Worm (Caenorhabditis elegans): ENCODE data around the gene sre-54.
"Not testable (repeated sequence)": the region's sequence is repeated elsewhere in the genome, so short reads cannot be mapped to it uniquely, and the experiment has no call there.

Gene sre-54

ce11 chrII:12311560-12311959 is 21.2 kb upstream of the sre-54 start, which contains the start of gene sre-51:
TSS of gene sre-51 (plus strand) at chrII:12311860.
- TF ChIP-seq sma-9 (GFP tag; optimal IDR thresholded peaks at IDR 0.05) (no peak), sma-9 (tag; optimal IDR thresholded peaks at IDR 0.05) (no peak), nhr-10 (tag; optimal IDR thresholded peaks at IDR 0.05) (no peak), unc-55 (GFP tag; optimal IDR thresholded peaks at IDR 0.05) (no peak), gmeb-1 (tag; optimal IDR thresholded peaks at IDR 0.05) (no peak), aly-2 (tag; optimal IDR thresholded peaks at IDR 0.05) (no peak), lsy-2 (tag; optimal IDR thresholded peaks at IDR 0.05) (no peak), F13H6.1 (tag; optimal IDR thresholded peaks at IDR 0.05) (no peak), lin-39 (tag; optimal IDR thresholded peaks at IDR 0.05) (no peak)

DNA sequence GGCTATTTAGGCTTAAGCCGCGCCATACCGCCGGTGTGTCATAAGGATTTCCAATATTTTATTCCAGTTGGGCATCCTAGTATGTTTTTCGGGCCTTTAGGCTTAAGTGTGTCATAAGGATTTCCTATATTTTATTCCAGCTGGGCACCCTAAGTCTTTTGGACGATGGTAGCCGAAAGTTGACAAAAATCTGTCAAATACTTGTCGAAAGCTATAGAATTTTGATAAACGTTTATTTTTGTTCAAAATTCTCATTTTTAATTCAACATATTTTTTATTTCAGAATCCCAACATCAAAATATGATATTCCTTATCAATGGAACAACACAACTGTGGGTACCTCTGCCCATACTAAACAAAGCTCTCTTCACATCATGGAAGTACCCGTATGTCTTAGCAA is 14.2 kb upstream of the sre-54 start, which contains the start of gene sre-49:
Gene sre-49 (plus strand): TSS at position 301 of the 400 bp plus-strand sequence.
- not testable (repeated sequence) for TF ChIP-seq lin-11, dmd-4, fos-1 (tag; optimal IDR thresholded peaks at IDR 0.05)

ce11 chrII:12323305-12323704 is 9.4 kb upstream of the sre-54 start, which contains the start of gene sre-53:
TSS of gene sre-53 (minus strand) at chrII:12323405.
- TF ChIP-seq lin-11 (tag; optimal IDR thresholded peaks at IDR 0.05) (no peak), dmd-4 (tag; optimal IDR thresholded peaks at IDR 0.05) (no peak), elt-1 (tag; optimal IDR thresholded peaks at IDR 0.05) (no peak), nhr-23 (tag; optimal IDR thresholded peaks at IDR 0.05) (no peak), peb-1 (tag; optimal IDR thresholded peaks at IDR 0.05) (no peak), egl-27 (tag; optimal IDR thresholded peaks at IDR 0.05) (no peak), unc-62 (GFP tag; optimal IDR thresholded peaks at IDR 0.05) (no peak), aly-2 (tag; optimal IDR thresholded peaks at IDR 0.05) (no peak), sma-9 (GFP tag; optimal IDR thresholded peaks at IDR 0.05) (no peak), sma-9 (tag; optimal IDR thresholded peaks at IDR 0.05) (no peak), skn-1 (tag; optimal IDR thresholded peaks at IDR 0.05) (no peak), lsy-2 (tag; optimal IDR thresholded peaks at IDR 0.05) (no peak), ceh-82 (tag; optimal IDR thresholded peaks at IDR 0.05) (no peak)

ce11 chrII:12324159-12324558 is 8.6 kb upstream of the sre-54 start, which contains the start of gene sre-56:
TSS of gene sre-56 (plus strand) at chrII:12324459.
- TF ChIP-seq lin-11 (tag; optimal IDR thresholded peaks at IDR 0.05): no peak
- no peak for TF ChIP-seq mab-5 (tag; optimal IDR thresholded peaks at IDR 0.05)
- TF ChIP-seq blmp-1 (tag; optimal IDR thresholded peaks at IDR 0.05; ENCODE audit: insufficient read depth): no peak
- TF ChIP-seq nhr-77 (tag; optimal IDR thresholded peaks at IDR 0.05): no peak
- TF ChIP-seq ceh-16 (tag; optimal IDR thresholded peaks at IDR 0.05): no peak
- TF ChIP-seq ceh-82 (tag; optimal IDR thresholded peaks at IDR 0.05): no peak
- TF ChIP-seq nhr-237 (tag; optimal IDR thresholded peaks at IDR 0.05): no peak
- TF ChIP-seq sma-9 (GFP tag; optimal IDR thresholded peaks at IDR 0.05): no peak
- no peak for TF ChIP-seq sma-9 (tag; optimal IDR thresholded peaks at IDR 0.05)
- TF ChIP-seq lin-39 (tag; optimal IDR thresholded peaks at IDR 0.05): no peak
- TF ChIP-seq unc-55 (GFP tag; optimal IDR thresholded peaks at IDR 0.05): no peak
- no peak for TF ChIP-seq sma-3 (GFP tag; optimal IDR thresholded peaks at IDR 0.05)
- no peak for TF ChIP-seq unc-62 (GFP tag; optimal IDR thresholded peaks at IDR 0.05)
- no peak for TF ChIP-seq crh-2 (tag; optimal IDR thresholded peaks at IDR 0.05)
- no peak for TF ChIP-seq lin-13 (GFP tag; optimal IDR thresholded peaks at IDR 0.05)
- no peak for TF ChIP-seq egl-27 (tag; optimal IDR thresholded peaks at IDR 0.05)
- TF ChIP-seq R02D3.7 (tag; optimal IDR thresholded peaks at IDR 0.05): no peak
- TF ChIP-seq nhr-11 (tag; optimal IDR thresholded peaks at IDR 0.05): no peak
- TF ChIP-seq mbf-1 (tag; optimal IDR thresholded peaks at IDR 0.05): no peak
- no peak for TF ChIP-seq ztf-11 (tag; optimal IDR thresholded peaks at IDR 0.05)
- no peak for TF ChIP-seq zag-1 (tag; optimal IDR thresholded peaks at IDR 0.05)

DNA sequence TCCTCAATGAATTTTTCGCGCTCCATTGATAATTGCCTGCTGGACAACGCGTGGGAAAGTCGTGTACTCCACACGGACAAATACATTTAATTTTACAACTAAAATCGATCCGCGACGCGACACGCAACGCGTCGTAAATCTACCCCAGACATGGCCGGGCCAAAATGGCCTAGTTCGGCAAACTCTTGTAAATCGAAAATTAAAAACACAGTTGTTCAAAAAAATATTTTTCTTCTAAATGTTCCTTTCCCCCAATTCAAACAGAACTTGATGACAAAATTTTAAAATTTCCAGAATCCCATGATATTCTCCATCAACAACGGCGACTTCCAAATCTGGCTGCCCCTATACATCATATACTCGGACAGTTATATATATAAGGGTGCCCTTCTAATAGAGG is 3.7 kb upstream of the sre-54 start, which contains the start of gene sre-55:
Gene sre-55 (plus strand): TSS at position 301 of the 400 bp plus-strand sequence.
- TF ChIP-seq mab-5 (tag; optimal IDR thresholded peaks at IDR 0.05) (no peak), aly-2 (tag; optimal IDR thresholded peaks at IDR 0.05) (no peak), nhr-12 (tag; optimal IDR thresholded peaks at IDR 0.05) (no peak), unc-39 (tag; optimal IDR thresholded peaks at IDR 0.05) (no peak), zag-1 (tag; optimal IDR thresholded peaks at IDR 0.05) (no peak), lsy-2 (tag; optimal IDR thresholded peaks at IDR 0.05) (no peak), egl-27 (tag; optimal IDR thresholded peaks at IDR 0.05) (no peak), dmd-4 (tag; optimal IDR thresholded peaks at IDR 0.05) (no peak), elt-1 (tag; optimal IDR thresholded peaks at IDR 0.05) (no peak), ceh-82 (tag; optimal IDR thresholded peaks at IDR 0.05) (no peak), lin-11 (tag; optimal IDR thresholded peaks at IDR 0.05) (no peak), nhr-25 (tag; optimal IDR thresholded peaks at IDR 0.05) (no peak), nhr-11 (tag; optimal IDR thresholded peaks at IDR 0.05) (no peak), gmeb-1 (tag; optimal IDR thresholded peaks at IDR 0.05) (no peak), ztf-11 (tag; optimal IDR thresholded peaks at IDR 0.05) (no peak), lin-13 (GFP tag; optimal IDR thresholded peaks at IDR 0.05) (no peak), Y55F3AM.14 (GFP tag; optimal IDR thresholded peaks at IDR 0.05) (no peak), alr-1 (tag; optimal IDR thresholded peaks at IDR 0.05) (no peak)
